Worm (Caenorhabditis elegans) whole organism, L3 larva: ENCODE measurements around the gene fat-2.

Experiments used
- ZK546.5 ChIP-seq: sonication (generic microtip); optimal IDR thresholded peaks from 2 replicates; lab custom pipeline; 2017; ENCODE audit warnings: missing biosample characterization, missing genetic modification characterization
- ama-1 ChIP-seq: fragments of 150-350 bp; optimal IDR thresholded peaks from 2 replicates; lab custom pipeline; 2018
- ceh-28 ChIP-seq: fragments of 150-350 bp; optimal IDR thresholded peaks from 2 replicates; lab custom pipeline; 2014; ENCODE audit warnings: missing biosample characterization, missing genetic modification reagents, missing genetic modification characterization
- elt-3 ChIP-seq, 3 experiments: fragments of 150-350 bp in 1 of 3; sonication (generic microtip) in 2 of 3; optimal IDR thresholded peaks; 2 replicates in 2 of 3; 4 replicates in 1 of 3; lab custom pipeline; 2014 to 2017; ENCODE audit warnings: missing biosample characterization in 3 of 3, missing genetic modification characterization in 3 of 3
- fkh-10 ChIP-seq: sonication (generic microtip); optimal IDR thresholded peaks from 2 replicates; lab custom pipeline; 2017; ENCODE audit warnings: missing biosample characterization, missing genetic modification reagents, missing genetic modification characterization
- nhr-23 ChIP-seq: fragments of 150-350 bp; optimal IDR thresholded peaks from 2 replicates; lab custom pipeline; 2014; ENCODE audit warnings: missing biosample characterization, missing genetic modification reagents, missing genetic modification characterization
- nhr-76 ChIP-seq: fragments of 150-350 bp; sonication (generic microtip); optimal IDR thresholded peaks from 5 replicates; lab custom pipeline; 2014; ENCODE audit warnings: missing biosample characterization, missing genetic modification characterization
- nhr-77 ChIP-seq: fragments of 150-350 bp; optimal IDR thresholded peaks from 2 replicates; lab custom pipeline; 2014; ENCODE audit warnings: missing biosample characterization, missing genetic modification characterization
- pqm-1 ChIP-seq: fragments of 150-350 bp; optimal IDR thresholded peaks from 2 replicates; lab custom pipeline; 2017; ENCODE audit warnings: missing biosample characterization, missing genetic modification characterization, inconsistent platforms
- tbx-2 ChIP-seq: sonication (generic microtip); optimal IDR thresholded peaks from 2 replicates; lab custom pipeline; 2016; ENCODE audit warnings: mild to moderate bottlenecking, missing genetic modification characterization, missing compliant biosample characterization
- unc-39 ChIP-seq: sonication (generic microtip); optimal IDR thresholded peaks from 4 replicates; lab custom pipeline; 2017; ENCODE audit warnings: missing biosample characterization, missing genetic modification characterization
- unc-62 ChIP-seq: fragments of 150-350 bp; sonication (generic microtip); optimal IDR thresholded peaks from 4 replicates; lab custom pipeline; 2014; ENCODE audit warnings: missing biosample characterization, missing genetic modification reagents, missing genetic modification characterization
- ztf-11 ChIP-seq: fragments of 150-350 bp; optimal IDR thresholded peaks from 2 replicates; lab custom pipeline; 2014; ENCODE audit warnings: missing biosample characterization, missing genetic modification characterization

DNA sequence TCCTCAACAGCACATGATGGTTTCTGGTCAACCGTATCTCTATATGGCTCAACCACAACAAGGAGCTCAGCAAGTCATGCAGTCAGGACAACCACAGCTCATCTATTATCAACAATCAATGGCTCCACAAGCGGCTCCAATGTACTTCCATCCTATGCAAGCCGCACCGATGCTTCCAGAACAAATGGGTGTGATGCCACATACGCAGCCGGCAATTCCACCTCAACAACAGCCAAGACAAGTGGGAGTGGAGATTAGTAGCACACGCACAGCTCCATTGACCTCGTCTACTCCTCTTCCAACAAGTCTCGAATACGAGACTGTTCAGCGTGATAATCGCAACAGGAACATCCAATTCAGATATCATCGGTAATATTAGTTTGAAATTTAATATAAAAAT is 30.4 kb downstream of the fat-2 start:
- TF ChIP-seq nhr-76 (tag; lab: Kevin White, UChicago) (no peak), tbx-2 (tag; lab: Kevin White, UChicago) (no peak), ztf-11 (tag; lab: Kevin White, UChicago) (no peak), nhr-23 (no peak), unc-39 (tag; lab: Kevin White, UChicago) (no peak), nhr-77 (tag; lab: Kevin White, UChicago) (no peak), pqm-1 (tag; lab: Kevin White, UChicago) (no peak), unc-62 (no peak), elt-3 (tag; optimal IDR thresholded peaks at IDR 0.05; lab: Kevin White, UChicago) (no peak), ceh-28 (tag; lab: Kevin White, UChicago) (no peak), ama-1 (no peak), fkh-10 (no peak), ZK546.5 (tag; lab: Kevin White, UChicago) (no peak)
